Worm (Caenorhabditis elegans) whole organism, L1 larva: ENCODE data around the gene F33C8.4.

ENCODE experiments used
- ama-1 ChIP-seq: fragments of 150-350 bp; optimal IDR thresholded peaks from 2 replicates; lab custom pipeline; 2014
- blmp-1 ChIP-seq: fragments of 150-350 bp; optimal IDR thresholded peaks from 2 replicates; lab custom pipeline; 2014; ENCODE audit warnings: missing biosample characterization, missing genetic modification characterization
- ceh-82 ChIP-seq, 3 experiments: fragments of 150-350 bp in 1 of 3; sonication (generic microtip) in 2 of 3; optimal IDR thresholded peaks; 2 replicates each; lab custom pipeline; 2014 to 2017; ENCODE audit warnings: missing biosample characterization in 3 of 3, missing genetic modification characterization in 3 of 3
- ces-1 ChIP-seq: fragments of 150-350 bp; optimal IDR thresholded peaks from 2 replicates; lab custom pipeline; 2014; ENCODE audit warnings: missing biosample characterization, missing genetic modification reagents, missing genetic modification characterization
- ets-5 ChIP-seq: fragments of 200-800 bp; sonication (Bioruptor generic); IDR thresholded peaks from 2 replicates; pipeline ENCODE4 v1.3.6; 2022; ENCODE audit warnings: missing genetic modification characterization, missing compliant biosample characterization
- lin-13 ChIP-seq: fragments of 150-350 bp; optimal IDR thresholded peaks from 2 replicates; lab custom pipeline; 2014; ENCODE audit warnings: missing biosample characterization, missing genetic modification reagents, missing genetic modification characterization
- lin-35 ChIP-seq, 2 experiments: fragments of 150-350 bp; optimal IDR thresholded peaks; 2 replicates each; lab custom pipeline; 2014; ENCODE audit warnings: missing biosample characterization in 2 of 2, missing genetic modification characterization in 2 of 2, missing genetic modification reagents in 2 of 2
- mep-1 ChIP-seq: fragments of 150-350 bp; optimal IDR thresholded peaks from 2 replicates; lab custom pipeline; 2014; ENCODE audit warnings: missing biosample characterization, missing genetic modification characterization
- nhr-47 ChIP-seq: sonication (generic microtip); optimal IDR thresholded peaks from 2 replicates; lab custom pipeline; 2016; ENCODE audit warnings: mild to moderate bottlenecking, missing genetic modification characterization, moderate library complexity, missing compliant biosample characterization
- snpc-4 ChIP-seq: fragments of 150-350 bp; optimal IDR thresholded peaks from 2 replicates; lab custom pipeline; 2014; ENCODE audit warnings: missing biosample characterization, missing genetic modification characterization
- tlp-1 ChIP-seq: fragments of 150-350 bp; optimal IDR thresholded peaks from 2 replicates; lab custom pipeline; 2014; ENCODE audit warnings: missing biosample characterization, missing genetic modification characterization
- unc-130 ChIP-seq: fragments of 150-350 bp; optimal IDR thresholded peaks from 2 replicates; lab custom pipeline; 2017; ENCODE audit warnings: missing biosample characterization, missing genetic modification characterization, inconsistent platforms
- unc-62 ChIP-seq: fragments of 150-350 bp; optimal IDR thresholded peaks from 2 replicates; lab custom pipeline; 2014; ENCODE audit warnings: missing biosample characterization, missing genetic modification reagents, missing genetic modification characterization

ce11 chrX:14780176-14780575, 48.1 kb downstream of the F33C8.4 start:
- TF ChIP-seq ceh-82 (tag; optimal IDR thresholded peaks at IDR 0.05; lab: Kevin White, UChicago) (no peak), ces-1 (GFP tag; lab: Kevin White, UChicago) (no peak), unc-62 (no peak), tlp-1 (tag; lab: Kevin White, UChicago) (no peak), lin-35 (GFP tag; optimal IDR thresholded peaks at IDR 0.05; lab: Kevin White, UChicago) (peak in 1 of 2 experiments; percentile 51), unc-130 (no peak), mep-1 (tag; lab: Kevin White, UChicago) (no peak), ama-1 (lab: Kevin White, UChicago) (no peak), nhr-47 (peak; percentile 20), blmp-1 (peak; percentile 61), ets-5 (GFP tag; lab: Robert Waterston, UW) (no peak), snpc-4 (tag; lab: Kevin White, UChicago) (no peak), lin-13 (GFP tag; lab: Kevin White, UChicago) (no peak)
